Fruit fly (Drosophila melanogaster) whole organism, embryonic: ENCODE measurements around the gene RpS14a.
A peak's percentile ranks its signal among the peaks of the same experiment; 100 is the strongest.

Experiments
- CG10431 ChIP-seq: fragments of 200-800 bp; sonication (Bioruptor generic); optimal IDR thresholded peaks from 3 replicates; lab custom pipeline; 2018; ENCODE audit warnings: missing biosample characterization, mild to moderate bottlenecking, missing genetic modification characterization
- CG10979 ChIP-seq: fragments of 200-800 bp; sonication (Bioruptor generic); optimal IDR thresholded peaks from 2 replicates; lab custom pipeline; 2018; ENCODE audit warnings: missing biosample characterization, mild to moderate bottlenecking, missing genetic modification characterization, moderate library complexity
- CG11696 ChIP-seq: fragments of 200-800 bp; sonication (Bioruptor generic); IDR thresholded peaks from 2 replicates; pipeline ENCODE4 v1.3.6; 2022; ENCODE audit warnings: missing biosample characterization, missing genetic modification characterization
- CG12155 ChIP-seq: fragments of 200-800 bp; sonication (Bioruptor generic); optimal IDR thresholded peaks from 3 replicates; lab custom pipeline; 2016; ENCODE audit warnings: missing biosample characterization, missing genetic modification characterization
- CG13624 ChIP-seq: fragments of 200-800 bp; sonication (Bioruptor generic); optimal IDR thresholded peaks from 2 replicates; lab custom pipeline; 2016; ENCODE audit warnings: missing biosample characterization, missing genetic modification characterization
- CG17361 ChIP-seq: fragments of 200-800 bp; sonication (Bioruptor generic); IDR thresholded peaks from 3 replicates; pipeline ENCODE4 v1.3.6; 2022; ENCODE audit warnings: missing biosample characterization, missing genetic modification characterization
- CG17802 ChIP-seq: fragments of 200-800 bp; sonication (Bioruptor generic); optimal IDR thresholded peaks from 2 replicates; lab custom pipeline; 2018; ENCODE audit warnings: missing biosample characterization, mild to moderate bottlenecking, missing genetic modification characterization, moderate library complexity
- CG2712 ChIP-seq: fragments of 200-800 bp; optimal IDR thresholded peaks from 3 replicates; lab custom pipeline; 2019; ENCODE audit warnings: missing biosample characterization, mild to moderate bottlenecking, missing genetic modification characterization, moderate library complexity
- CG32532 ChIP-seq: fragments of 200-800 bp; sonication (Bioruptor generic); IDR thresholded peaks from 2 replicates; pipeline ENCODE4 v1.3.6; 2022; ENCODE audit warnings: missing biosample characterization, missing genetic modification characterization
- CG34376 ChIP-seq: fragments of 200-800 bp; sonication (Bioruptor generic); optimal IDR thresholded peaks from 2 replicates; lab custom pipeline; 2018; ENCODE audit warnings: missing biosample characterization, mild to moderate bottlenecking, missing genetic modification characterization
- CG42726 ChIP-seq: fragments of 200-800 bp; sonication (Bioruptor generic); IDR thresholded peaks from 2 replicates; pipeline ENCODE4 v1.3.6; 2022; ENCODE audit warnings: missing biosample characterization, missing genetic modification characterization; ENCODE audit not compliant: partially characterized antibody
- CG4404 ChIP-seq: fragments of 200-800 bp; sonication (Bioruptor generic); IDR thresholded peaks from 2 replicates; pipeline ENCODE4 v1.3.6; 2022; ENCODE audit warnings: missing biosample characterization, missing genetic modification characterization
- CG4617 ChIP-seq: fragments of 200-800 bp; sonication (Bioruptor generic); optimal IDR thresholded peaks from 3 replicates; lab custom pipeline; 2016; ENCODE audit warnings: missing biosample characterization, missing genetic modification characterization, borderline replicate concordance
- CG5953 ChIP-seq: fragments of 200-800 bp; sonication (Bioruptor generic); IDR thresholded peaks from 2 replicates; pipeline ENCODE4 v1.3.6; 2022; ENCODE audit warnings: missing biosample characterization, missing genetic modification characterization
- CG6254 ChIP-seq: fragments of 200-800 bp; sonication (Bioruptor generic); optimal IDR thresholded peaks from 3 replicates; lab custom pipeline; 2017; ENCODE audit warnings: mild to moderate bottlenecking, missing biosample characterization, missing genetic modification reagents, missing genetic modification characterization
- CG8359 ChIP-seq: fragments of 200-800 bp; sonication (Bioruptor generic); optimal IDR thresholded peaks from 2 replicates; lab custom pipeline; 2017; ENCODE audit warnings: missing biosample characterization, mild to moderate bottlenecking, missing genetic modification characterization, borderline replicate concordance
- CG9215 ChIP-seq: fragments of 200-800 bp; sonication (Bioruptor generic); IDR thresholded peaks from 2 replicates; pipeline ENCODE4 v1.3.6; 2022; ENCODE audit warnings: missing biosample characterization, missing genetic modification characterization
- CG9817 ChIP-seq: fragments of 200-800 bp; sonication (Bioruptor generic); optimal IDR thresholded peaks from 2 replicates; lab custom pipeline; 2018; ENCODE audit warnings: missing biosample characterization, mild to moderate bottlenecking, missing genetic modification characterization, moderate library complexity
- CG9876 ChIP-seq: fragments of 200-800 bp; sonication (Bioruptor generic); optimal IDR thresholded peaks from 2 replicates; lab custom pipeline; 2016; ENCODE audit warnings: missing biosample characterization, missing genetic modification characterization
- Dll ChIP-seq: fragments of 200-800 bp; sonication (Bioruptor generic); IDR thresholded peaks from 4 replicates; pipeline ENCODE4 v1.3.6; 2022; ENCODE audit warnings: missing biosample characterization, missing genetic modification characterization; ENCODE audit not compliant: partially characterized antibody
- Hey ChIP-seq: fragments of 200-800 bp; sonication (Bioruptor generic); optimal IDR thresholded peaks from 3 replicates; lab custom pipeline; 2018; ENCODE audit warnings: missing biosample characterization, mild to moderate bottlenecking, missing genetic modification characterization
- Hmx ChIP-seq: fragments of 200-800 bp; sonication (Bioruptor generic); optimal IDR thresholded peaks from 2 replicates; lab custom pipeline; 2016; ENCODE audit warnings: missing biosample characterization, missing genetic modification characterization
- Hsf ChIP-seq: fragments of 200-800 bp; sonication (Bioruptor generic); optimal IDR thresholded peaks from 3 replicates; lab custom pipeline; 2016; ENCODE audit warnings: missing biosample characterization, missing genetic modification characterization
- Nf-YA ChIP-seq: fragments of 200-800 bp; sonication (Bioruptor generic); IDR thresholded peaks from 2 replicates; pipeline ENCODE4 v1.3.6; 2022; ENCODE audit warnings: missing biosample characterization, missing genetic modification characterization
- Ptx1 ChIP-seq: fragments of 200-800 bp; sonication (Bioruptor generic); IDR thresholded peaks from 2 replicates; pipeline ENCODE4 v1.3.6; 2022; ENCODE audit warnings: missing biosample characterization, missing genetic modification characterization
- Rfx ChIP-seq: fragments of 200-800 bp; sonication (Bioruptor generic); IDR thresholded peaks from 2 replicates; pipeline ENCODE4 v1.3.6; 2022; ENCODE audit warnings: missing biosample characterization, missing genetic modification characterization
- Sry-β ChIP-seq: fragments of 200-800 bp; sonication (Bioruptor generic); optimal IDR thresholded peaks from 2 replicates; lab custom pipeline; 2018; ENCODE audit warnings: missing biosample characterization, mild to moderate bottlenecking, missing genetic modification characterization, moderate library complexity
- Taf1 ChIP-seq: fragments of 200-800 bp; sonication (Bioruptor generic); IDR thresholded peaks from 2 replicates; pipeline ENCODE4 v1.3.6; 2022; ENCODE audit warnings: missing biosample characterization, missing genetic modification characterization
- bab2 ChIP-seq: fragments of 200-800 bp; sonication (Bioruptor generic); optimal IDR thresholded peaks from 2 replicates; lab custom pipeline; 2016; ENCODE audit warnings: missing biosample characterization, missing genetic modification characterization
- chm ChIP-seq: fragments of 200-800 bp; sonication (Bioruptor generic); IDR thresholded peaks from 2 replicates; pipeline ENCODE4 v1.3.6; 2022; ENCODE audit warnings: missing biosample characterization, missing genetic modification characterization
- crol ChIP-seq: fragments of 200-800 bp; sonication (Bioruptor generic); IDR thresholded peaks from 2 replicates; pipeline ENCODE4 v1.3.6; 2022; ENCODE audit warnings: missing biosample characterization, missing genetic modification characterization
- exex ChIP-seq: fragments of 200-800 bp; sonication (Bioruptor generic); optimal IDR thresholded peaks from 4 replicates; lab custom pipeline; 2018; ENCODE audit warnings: missing biosample characterization, mild to moderate bottlenecking, missing genetic modification characterization, moderate library complexity
- fd64A ChIP-seq: fragments of 200-800 bp; sonication (Bioruptor generic); optimal IDR thresholded peaks from 3 replicates; lab custom pipeline; 2018; ENCODE audit warnings: missing biosample characterization, mild to moderate bottlenecking, missing genetic modification characterization
- fu2 ChIP-seq: fragments of 200-800 bp; sonication (Bioruptor generic); optimal IDR thresholded peaks from 2 replicates; lab custom pipeline; 2016; ENCODE audit warnings: missing biosample characterization, missing genetic modification characterization
- gce ChIP-seq: fragments of 200-800 bp; sonication (Bioruptor generic); IDR thresholded peaks from 3 replicates; pipeline ENCODE4 v1.3.6; 2022; ENCODE audit warnings: missing biosample characterization, missing genetic modification characterization
- jing ChIP-seq: fragments of 200-800 bp; sonication (Bioruptor generic); optimal IDR thresholded peaks from 2 replicates; lab custom pipeline; 2018; ENCODE audit warnings: missing biosample characterization, mild to moderate bottlenecking, missing genetic modification characterization
- lmd ChIP-seq: fragments of 200-800 bp; sonication (Bioruptor generic); IDR thresholded peaks from 2 replicates; pipeline ENCODE4 v1.3.6; 2022; ENCODE audit warnings: missing biosample characterization, missing genetic modification characterization
- lov ChIP-seq, 2 experiments: fragments of 200-800 bp in 1 of 2; fragments of >200 bp in 1 of 2; sonication (Bioruptor generic) in 1 of 2; IDR thresholded peaks in 1 of 2; optimal IDR thresholded peaks in 1 of 2; 2 replicates in 1 of 2; 3 replicates in 1 of 2; pipeline versions ENCODE4 v1.3.6 to Lab custom; 2017 to 2022; ENCODE audit warnings: missing biosample characterization in 1 of 2, missing genetic modification characterization in 1 of 2
- mam ChIP-seq: fragments of 200-800 bp; sonication (Bioruptor generic); optimal IDR thresholded peaks from 3 replicates; lab custom pipeline; 2016; ENCODE audit warnings: missing biosample characterization, missing genetic modification characterization
- peb ChIP-seq: fragments of 200-800 bp; sonication (Bioruptor generic); IDR thresholded peaks from 2 replicates; pipeline ENCODE4 v1.3.6; 2022; ENCODE audit warnings: missing biosample characterization, missing genetic modification characterization
- pfk ChIP-seq: fragments of 200-800 bp; sonication (Bioruptor generic); optimal IDR thresholded peaks from 2 replicates; lab custom pipeline; 2018; ENCODE audit warnings: missing biosample characterization, mild to moderate bottlenecking, missing genetic modification characterization, moderate library complexity
- psq ChIP-seq: fragments of 200-800 bp; sonication (Bioruptor generic); optimal IDR thresholded peaks from 2 replicates; lab custom pipeline; 2017; ENCODE audit warnings: missing biosample characterization, missing genetic modification characterization
- repo ChIP-seq: fragments of 200-800 bp; sonication (Bioruptor generic); optimal IDR thresholded peaks from 2 replicates; lab custom pipeline; 2016; ENCODE audit warnings: missing biosample characterization, missing genetic modification characterization
- sc ChIP-seq, 3 experiments: fragments of >200 bp in 2 of 3; fragments of 200-800 bp in 1 of 3; sonication (Bioruptor generic) in 1 of 3; optimal IDR thresholded peaks; 2 replicates in 2 of 3; 3 replicates in 1 of 3; lab custom pipeline; 2017; ENCODE audit warnings: mild to moderate bottlenecking in 1 of 3, missing biosample characterization in 1 of 3, missing genetic modification characterization in 1 of 3, missing genetic modification reagents in 1 of 3
- tx ChIP-seq: fragments of 200-800 bp; sonication (Bioruptor generic); optimal IDR thresholded peaks from 2 replicates; lab custom pipeline; 2016; ENCODE audit warnings: missing biosample characterization, missing genetic modification characterization
- usp ChIP-seq: fragments of >200 bp; optimal IDR thresholded peaks from 2 replicates; lab custom pipeline; 2017; ENCODE audit warnings: missing biosample characterization, missing genetic modification characterization
- vfl ChIP-seq: fragments of 200-800 bp; sonication (Bioruptor generic); optimal IDR thresholded peaks from 2 replicates; lab custom pipeline; 2016; ENCODE audit warnings: missing biosample characterization, missing genetic modification characterization
- vnd ChIP-seq: fragments of 200-800 bp; sonication (Bioruptor generic); IDR thresholded peaks from 3 replicates; pipeline ENCODE4 v1.3.6; 2022; ENCODE audit warnings: missing biosample characterization, missing genetic modification characterization; ENCODE audit not compliant: partially characterized antibody

RpS14a gene

dm6 chrX:7908239-7909068 is 25.1 kb upstream of the RpS14a start, which contains the start of the genes dpr14 and spidey (continued):
- peak; percentile 75 for TF ChIP-seq CG10431 (GFP tag; lab: Kevin White, UChicago)
- peak; percentile 80 for TF ChIP-seq exex
- TF ChIP-seq Hmx: peak; percentile 65
- TF ChIP-seq CG2712 (tag; lab: Kevin White, UChicago): peak; percentile 92
- peak; percentile 86 for TF ChIP-seq CG9215 (GFP tag; lab: Robert Waterston, UW)
- TF ChIP-seq CG34376 (GFP tag; lab: Kevin White, UChicago): peak; percentile 95
- TF ChIP-seq Rfx: peak; percentile 94
- peak; percentile 49 for TF ChIP-seq psq (GFP tag; lab: Kevin White, UChicago)
- peak; percentile 66 for TF ChIP-seq CG17802 (tag; lab: Kevin White, UChicago)
- peak; percentile 80 for TF ChIP-seq vfl (GFP tag; lab: Kevin White, UChicago)
- peak; percentile 82 for TF ChIP-seq bab2
- peak; percentile 86 for TF ChIP-seq tx
- TF ChIP-seq Hey (tag; lab: Kevin White, UChicago): peak; percentile 67
- peak; percentile 84 for TF ChIP-seq CG12155 (GFP tag; lab: Kevin White, UChicago)
- TF ChIP-seq CG4617 (GFP tag; lab: Kevin White, UChicago): peak; percentile 60
- peak; percentile 87 for TF ChIP-seq CG10979 (tag; lab: Kevin White, UChicago)
- peak; percentile 74 for TF ChIP-seq fd64A
- no peak; the same call in 2 of the 3 replicates for TF ChIP-seq vnd
- peak; percentile 75 for TF ChIP-seq chm
- peak; percentile 88 for TF ChIP-seq Hsf
- no peak for TF ChIP-seq usp (GFP tag; lab: Kevin White, UChicago)
- peak; percentile 91 for TF ChIP-seq CG9817 (tag; lab: Kevin White, UChicago)
- peak; percentile 49; the same call in 3 of the 4 replicates for TF ChIP-seq Dll
- TF ChIP-seq CG4404 (GFP tag; lab: Robert Waterston, UW): peak; percentile 69
- peak; percentile 75; the same call in 1 of the 3 replicates for TF ChIP-seq gce (GFP tag; lab: Robert Waterston, UW)
- peak; percentile 88 for TF ChIP-seq mam (GFP tag; lab: Kevin White, UChicago)
- peak; percentile 72 for TF ChIP-seq CG5953 (GFP tag; lab: Robert Waterston, UW)
- TF ChIP-seq CG6254 (GFP tag; lab: Kevin White, UChicago): peak; percentile 79
- TF ChIP-seq Ptx1 (GFP tag; lab: Robert Waterston, UW): peak; percentile 93
- peak; percentile 89 for TF ChIP-seq fu2 (GFP tag; lab: Kevin White, UChicago)
- no peak for TF ChIP-seq lov (optimal IDR thresholded peaks at IDR 0.05; lab: Kevin White, UChicago)
- 0 out of 3 replicates have a peak, but pooled peaks have one; percentile 68 for TF ChIP-seq lov (GFP tag; IDR thresholded peaks at IDR 0.05; lab: Robert Waterston, UW)
- peak; percentile 74 for TF ChIP-seq repo
- TF ChIP-seq crol: peak; percentile 89
- TF ChIP-seq sc (optimal IDR thresholded peaks at IDR 0.05; lab: Kevin White, UChicago): no peak
- peak; percentile 67 for TF ChIP-seq sc (GFP tag; optimal IDR thresholded peaks at IDR 0.05; lab: Kevin White, UChicago)
- peak; percentile 88 for TF ChIP-seq CG13624 (GFP tag; lab: Kevin White, UChicago)
- TF ChIP-seq CG8359 (GFP tag; lab: Kevin White, UChicago): peak; percentile 63
- no peak for TF ChIP-seq jing (GFP tag; lab: Kevin White, UChicago)
- TF ChIP-seq pfk: peak; percentile 12
- TF ChIP-seq CG9876: peak; percentile 73
- peak; percentile 69; the same call in 1 of the 2 replicates for TF ChIP-seq Nf-YA (GFP tag; lab: Robert Waterston, UW)
- TF ChIP-seq CG42726: no peak
- peak; percentile 91 for TF ChIP-seq lmd (GFP tag; lab: Robert Waterston, UW)
- peak; percentile 86 for TF ChIP-seq CG17361 (GFP tag; lab: Robert Waterston, UW)
- TF ChIP-seq Sry-β (GFP tag; lab: Kevin White, UChicago): peak; percentile 31
- peak; percentile 94 for TF ChIP-seq CG32532 (GFP tag; lab: Robert Waterston, UW)
- peak; percentile 80 for TF ChIP-seq CG11696
- TF ChIP-seq Taf1 (GFP tag; lab: Robert Waterston, UW): peak; percentile 89
- peak; percentile 78 for TF ChIP-seq peb
